Worm (Caenorhabditis elegans): Measurements from ENCODE around the gene fbxa-160.
A peak's percentile ranks its signal among the peaks of the same experiment; 100 is the strongest.

fbxa-160 gene

ce11 chrII:1624572-1624971, at the start of gene fbxa-160:
Gene fbxa-160, minus strand, starts transcription at chrII:1624672.
- TF ChIP-seq nhr-28 (tag; optimal IDR thresholded peaks at IDR 0.05) = no peak
- no peak for TF ChIP-seq ZK546.5 (tag; optimal IDR thresholded peaks at IDR 0.05)

- TF ChIP-seq ZK546.5 (tag; optimal IDR thresholded peaks at IDR 0.05) (no peak), elt-1 (tag; optimal IDR thresholded peaks at IDR 0.05) (no peak), lin-39 (tag; optimal IDR thresholded peaks at IDR 0.05) (no peak)
Measured at ce11 chrII:1672673-1673072, 48.2 kb upstream of the fbxa-160 start.

- TF ChIP-seq pqm-1 (tag; optimal IDR thresholded peaks at IDR 0.05) (no peak), daf-12 (tag; optimal IDR thresholded peaks at IDR 0.05) (no peak), skn-1 (tag; optimal IDR thresholded peaks at IDR 0.05) (no peak), ZK546.5 (tag; optimal IDR thresholded peaks at IDR 0.05) (no peak), egl-5 (tag; optimal IDR thresholded peaks at IDR 0.05) (no peak), elt-3 (tag; optimal IDR thresholded peaks at IDR 0.05) (no peak), elt-1 (tag; optimal IDR thresholded peaks at IDR 0.05) (no peak), ztf-4 (tag; optimal IDR thresholded peaks at IDR 0.05) (no peak), R02D3.7 (tag; optimal IDR thresholded peaks at IDR 0.05) (no peak), lsy-12 (tag; optimal IDR thresholded peaks at IDR 0.05) (no peak), fos-1 (tag; optimal IDR thresholded peaks at IDR 0.05) (no peak), nfya-1 (tag; optimal IDR thresholded peaks at IDR 0.05; ENCODE audit: insufficient read depth) (no peak), ceh-82 (tag; optimal IDR thresholded peaks at IDR 0.05) (no peak), nhr-237 (tag; optimal IDR thresholded peaks at IDR 0.05) (no peak), mml-1 (tag; optimal IDR thresholded peaks at IDR 0.05) (no peak)
Measured at ce11 chrII:1670985-1671384, 46.5 kb upstream of the fbxa-160 start.

- no peak for TF ChIP-seq mml-1 (tag; optimal IDR thresholded peaks at IDR 0.05)
- TF ChIP-seq fkh-10 (GFP tag; optimal IDR thresholded peaks at IDR 0.05) = no peak
- no peak for TF ChIP-seq pha-4 (tag; optimal IDR thresholded peaks at IDR 0.05)
- TF ChIP-seq pqm-1 (tag; optimal IDR thresholded peaks at IDR 0.05) = peak; percentile 5
- TF ChIP-seq nfya-1 (tag; optimal IDR thresholded peaks at IDR 0.05; ENCODE audit: insufficient read depth) = no peak
- TF ChIP-seq aly-2 (tag; optimal IDR thresholded peaks at IDR 0.05) = no peak
- no peak for TF ChIP-seq eor-1 (tag; optimal IDR thresholded peaks at IDR 0.05)
- TF ChIP-seq elt-2 (tag; optimal IDR thresholded peaks at IDR 0.05) = peak; percentile 66
- no peak for TF ChIP-seq R02D3.7 (tag; optimal IDR thresholded peaks at IDR 0.05)
Measured at ce11 chrII:1670260-1670879, 45.9 kb upstream of the fbxa-160 start, which contains the start of gene nhx-6. Gene nhx-6, plus strand, starts transcription at chrII:1670829.

ce11 chrII:1668913-1669312, 44.4 kb upstream of the fbxa-160 start, which contains the start of gene srw-97:
Gene srw-97, minus strand, starts transcription at chrII:1669013.
- TF ChIP-seq nhr-77 (tag; optimal IDR thresholded peaks at IDR 0.05) (no peak), ztf-11 (tag; optimal IDR thresholded peaks at IDR 0.05) (no peak)

- no peak for TF ChIP-seq ztf-11 (tag; optimal IDR thresholded peaks at IDR 0.05)
- TF ChIP-seq unc-62 (GFP tag; optimal IDR thresholded peaks at IDR 0.05) = no peak
- no peak for TF ChIP-seq nhr-237 (tag; optimal IDR thresholded peaks at IDR 0.05)
Measured at ce11 chrII:1666025-1666424, 41.6 kb upstream of the fbxa-160 start, which contains the start of gene srlf-29. Gene srlf-29, plus strand, starts transcription at chrII:1666325.

- TF ChIP-seq fkh-2 (tag; optimal IDR thresholded peaks at IDR 0.05) (no peak), elt-2 (tag; optimal IDR thresholded peaks at IDR 0.05) (peak; percentile 54), nhr-23 (tag; optimal IDR thresholded peaks at IDR 0.05) (peak; percentile 37), tbx-2 (tag; optimal IDR thresholded peaks at IDR 0.05) (no peak), daf-12 (tag; optimal IDR thresholded peaks at IDR 0.05) (no peak), snpc-4 (tag; optimal IDR thresholded peaks at IDR 0.05) (no peak), lin-15B (tag; optimal IDR thresholded peaks at IDR 0.05) (peak; percentile 6), ceh-9 (tag; optimal IDR thresholded peaks at IDR 0.05) (no peak), nhr-25 (tag; optimal IDR thresholded peaks at IDR 0.05) (peak; percentile 9), sea-2 (GFP tag; optimal IDR thresholded peaks at IDR 0.05) (no peak), fkh-10 (GFP tag; optimal IDR thresholded peaks at IDR 0.05) (no peak), jun-1 (tag; optimal IDR thresholded peaks at IDR 0.05) (no peak)
Measured at ce11 chrII:1663516-1663915, 39.0 kb upstream of the fbxa-160 start, which contains the start of gene duxl-1. Gene duxl-1, plus strand, starts transcription at chrII:1663699.

Data from whole organism, L3 larva.